Worm (Caenorhabditis elegans): ENCODE data around the gene grsp-3.

ce11 chrIV:7094216-7094758 lies 37.4 kb downstream of the grsp-3 start, which contains the start of gene deb-1:
- TF ChIP-seq nhr-12 (tag; optimal IDR thresholded peaks at IDR 0.05) = no peak
- TF ChIP-seq M03D4.4 (tag; optimal IDR thresholded peaks at IDR 0.05) = no peak
- TF ChIP-seq mab-5 (tag; optimal IDR thresholded peaks at IDR 0.05) = no peak
- TF ChIP-seq ztf-11 (tag; optimal IDR thresholded peaks at IDR 0.05) = no peak
- no peak for TF ChIP-seq sem-2 (GFP tag; optimal IDR thresholded peaks at IDR 0.05)
